Worm (Caenorhabditis elegans) whole organism, young adult: ENCODE results near the gene F34D10.9.

Source experiments
- F39B2.1 ChIP-seq: fragments of 200-800 bp; sonication (Bioruptor generic); IDR thresholded peaks from 2 replicates; pipeline ENCODE4 v1.3.6; 2022; ENCODE audit warnings: missing genetic modification reagents, missing genetic modification characterization, missing compliant biosample characterization
- attf-3 ChIP-seq: fragments of 200-800 bp; sonication (Bioruptor generic); conservative IDR thresholded peaks from 2 replicates; pipeline ENCODE4 v1.3.6; 2022; ENCODE audit warnings: missing genetic modification reagents, missing genetic modification characterization, missing compliant biosample characterization

DNA sequence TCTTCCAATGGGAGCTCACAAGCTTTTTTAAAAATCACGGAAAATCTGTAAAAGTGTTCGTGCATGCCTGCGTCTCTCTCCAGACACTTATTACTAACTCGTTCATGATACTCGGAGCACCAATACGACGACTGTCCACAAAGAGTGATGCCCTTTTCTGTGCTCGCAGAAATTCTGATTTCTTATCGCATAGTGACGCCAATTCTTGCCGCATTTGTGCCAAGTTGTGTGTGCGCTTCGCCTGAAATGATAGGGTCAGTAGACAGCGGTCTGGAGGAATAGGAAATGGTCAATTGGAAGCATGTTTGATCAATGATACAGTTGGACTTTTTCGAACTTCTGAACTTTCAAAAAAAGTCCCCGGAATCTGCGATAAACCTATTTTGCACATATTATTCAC lies 34.6 kb upstream of the F34D10.9 start:
- TF ChIP-seq attf-3 (no peak), F39B2.1 (GFP tag; lab: Robert Waterston, UW) (no peak)
